Worm (Caenorhabditis elegans): Measurements from ENCODE around the gene thn-2.
A peak's percentile ranks its signal among the peaks of the same experiment; 100 is the strongest.

thn-2 gene

DNA sequence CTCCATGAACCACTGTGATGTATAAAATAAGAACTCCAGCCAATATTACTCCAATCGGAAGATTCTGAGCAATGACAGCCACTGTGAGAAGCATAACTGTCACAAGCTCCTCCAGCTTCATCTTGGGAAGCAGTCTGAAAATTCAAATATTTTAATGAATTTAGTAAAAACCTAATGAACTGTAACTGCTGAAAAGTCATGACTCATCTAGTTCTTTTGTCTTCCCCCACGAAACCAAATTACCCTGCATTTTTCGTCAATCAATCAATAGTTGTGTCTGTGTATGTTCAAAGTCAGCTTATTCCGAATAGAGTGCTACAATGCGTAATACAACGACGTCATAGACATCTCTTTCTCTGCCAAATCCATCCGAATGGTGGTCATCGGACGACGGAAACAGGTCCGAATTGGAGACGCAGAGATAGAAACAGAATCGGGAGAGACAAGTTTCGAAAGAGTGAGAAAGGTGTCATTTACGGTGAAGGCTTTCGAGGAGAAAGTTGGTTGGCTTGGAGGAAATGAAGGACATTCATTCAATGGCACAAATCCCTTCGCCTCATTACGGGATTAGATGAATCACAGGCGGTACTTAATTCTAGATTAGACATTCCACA lies 13.8 kb downstream of the thn-2 start (continued):
- TF ChIP-seq ceh-63 (GFP tag; optimal IDR thresholded peaks at IDR 0.05) (no peak), ama-1 (optimal IDR thresholded peaks at IDR 0.05) (no peak), ces-1 (GFP tag; optimal IDR thresholded peaks at IDR 0.05) (no peak), lin-13 (GFP tag; optimal IDR thresholded peaks at IDR 0.05) (no peak), tbx-2 (tag; optimal IDR thresholded peaks at IDR 0.05) (no peak), egl-13 (tag; optimal IDR thresholded peaks at IDR 0.05) (no peak), nhr-71 (tag; optimal IDR thresholded peaks at IDR 0.05) (no peak), nhr-237 (tag; optimal IDR thresholded peaks at IDR 0.05) (no peak), grh-1 (GFP tag; IDR thresholded peaks at IDR 0.05) (peak; percentile 67), nhr-76 (tag; optimal IDR thresholded peaks at IDR 0.05) (no peak), elt-2 (tag; optimal IDR thresholded peaks at IDR 0.05) (no peak), lin-35 (GFP tag; optimal IDR thresholded peaks at IDR 0.05) (peak in 1 of 2 experiments; percentile 50), tlp-1 (tag; optimal IDR thresholded peaks at IDR 0.05) (no peak), F16B12.6 (tag; optimal IDR thresholded peaks at IDR 0.05) (no peak), hpl-2 (GFP tag; optimal IDR thresholded peaks at IDR 0.05) (no peak), sup-37 (GFP tag; optimal IDR thresholded peaks at IDR 0.05) (no peak), elt-3 (tag; optimal IDR thresholded peaks at IDR 0.05) (peak in 1 of 6 experiments; percentile 28), ets-5 (GFP tag; IDR thresholded peaks at IDR 0.05) (no peak), lsy-2 (tag; optimal IDR thresholded peaks at IDR 0.05) (peak; percentile 16 to 54), mab-9 (GFP tag; IDR thresholded peaks at IDR 0.05) (no peak), ceh-82 (tag; optimal IDR thresholded peaks at IDR 0.05) (no peak), C04F5.9 (tag; optimal IDR thresholded peaks at IDR 0.05) (no peak), zag-1 (tag; optimal IDR thresholded peaks at IDR 0.05) (no peak), ceh-90 (tag; optimal IDR thresholded peaks at IDR 0.05) (no peak), aly-2 (tag; optimal IDR thresholded peaks at IDR 0.05) (no peak), swsn-7 (tag; optimal IDR thresholded peaks at IDR 0.05) (no peak), nhr-12 (tag; optimal IDR thresholded peaks at IDR 0.05) (no peak), ceh-8 (GFP tag; optimal IDR thresholded peaks at IDR 0.05) (no peak), blmp-1 (tag; optimal IDR thresholded peaks at IDR 0.05) (peak; percentile 99), lin-15B (tag; optimal IDR thresholded peaks at IDR 0.05) (no peak), nhr-85 (tag) (peak; percentile 80), mdl-1 (tag; optimal IDR thresholded peaks at IDR 0.05) (no peak), C16A3.4 (tag; optimal IDR thresholded peaks at IDR 0.05) (no peak), ztf-11 (tag; optimal IDR thresholded peaks at IDR 0.05) (no peak), mef-2 (tag; optimal IDR thresholded peaks at IDR 0.05) (no peak), alr-1 (tag; optimal IDR thresholded peaks at IDR 0.05; ENCODE audit: borderline replicate concordance) (no peak), nhr-28 (tag; optimal IDR thresholded peaks at IDR 0.05) (no peak), lir-3 (tag; optimal IDR thresholded peaks at IDR 0.05; ENCODE audit: poor library complexity) (no peak), pqm-1 (tag; optimal IDR thresholded peaks at IDR 0.05) (no peak), unc-30 (tag; optimal IDR thresholded peaks at IDR 0.05) (no peak), xbp-1 (tag; optimal IDR thresholded peaks at IDR 0.05) (no peak), fkh-8 (tag; optimal IDR thresholded peaks at IDR 0.05) (no peak), C34B4.2 (tag; optimal IDR thresholded peaks at IDR 0.05) (no peak), nhr-11 (tag; optimal IDR thresholded peaks at IDR 0.05) (no peak), mep-1 (tag; optimal IDR thresholded peaks at IDR 0.05) (peak; percentile 73), unc-130 (tag; optimal IDR thresholded peaks at IDR 0.05) (no peak), hlh-4 (tag; optimal IDR thresholded peaks at IDR 0.05) (no peak), pag-3 (tag; optimal IDR thresholded peaks at IDR 0.05; ENCODE audit: borderline replicate concordance, insufficient read depth) (no peak), efl-3 (GFP tag; optimal IDR thresholded peaks at IDR 0.05) (no peak), lin-14 (GFP tag; optimal IDR thresholded peaks at IDR 0.05) (no peak), vab-15 (tag; optimal IDR thresholded peaks at IDR 0.05) (no peak), pax-3 (tag; optimal IDR thresholded peaks at IDR 0.05) (no peak), fkh-10 (GFP tag; optimal IDR thresholded peaks at IDR 0.05) (no peak)
